Worm (Caenorhabditis elegans): ENCODE data around the gene pat-3.

- TF ChIP-seq zag-1 (tag; optimal IDR thresholded peaks at IDR 0.05) (no peak), jun-1 (tag; optimal IDR thresholded peaks at IDR 0.05) (no peak), ama-1 (optimal IDR thresholded peaks at IDR 0.05) (no peak), elt-1 (tag; optimal IDR thresholded peaks at IDR 0.05) (no peak), nhr-77 (tag; optimal IDR thresholded peaks at IDR 0.05) (no peak), nhr-76 (tag; optimal IDR thresholded peaks at IDR 0.05) (no peak), pha-4 (tag; optimal IDR thresholded peaks at IDR 0.05) (no peak), ztf-11 (tag; optimal IDR thresholded peaks at IDR 0.05) (no peak), fkh-10 (GFP tag; optimal IDR thresholded peaks at IDR 0.05) (no peak)
Observed at ce11 chrIII:3956293-3956692, 42.3 kb upstream of the pat-3 start, which contains the start of gene F37A8.5.
